Fruit fly (Drosophila melanogaster) whole organism, prepupa: ENCODE data around the gene Taf4.

Experiments used
- CG11902 ChIP-seq: fragments of 200-800 bp; sonication (Bioruptor generic); optimal IDR thresholded peaks from 3 replicates; lab custom pipeline; 2016; ENCODE audit warnings: missing biosample characterization, missing genetic modification characterization
- CG1621 ChIP-seq: fragments of 200-800 bp; sonication (Bioruptor generic); optimal IDR thresholded peaks from 3 replicates; lab custom pipeline; 2018; ENCODE audit warnings: missing biosample characterization, mild to moderate bottlenecking, missing genetic modification characterization
- CG16779 ChIP-seq: fragments of 200-800 bp; sonication (Bioruptor generic); optimal IDR thresholded peaks from 3 replicates; lab custom pipeline; 2017; ENCODE audit warnings: missing biosample characterization, mild to moderate bottlenecking, missing genetic modification characterization
- CG34406 ChIP-seq: fragments of 200-800 bp; sonication (Bioruptor generic); optimal IDR thresholded peaks from 3 replicates; lab custom pipeline; 2016; ENCODE audit warnings: missing biosample characterization, missing genetic modification characterization
- CG6276 ChIP-seq: fragments of 200-800 bp; sonication (Bioruptor generic); optimal IDR thresholded peaks from 2 replicates; lab custom pipeline; 2017; ENCODE audit warnings: missing biosample characterization, mild to moderate bottlenecking, missing genetic modification characterization
- CG9139 ChIP-seq: fragments of 200-800 bp; sonication (Bioruptor generic); optimal IDR thresholded peaks from 3 replicates; lab custom pipeline; 2017; ENCODE audit warnings: missing biosample characterization, mild to moderate bottlenecking, missing genetic modification characterization
- Lpt ChIP-seq: fragments of 200-800 bp; sonication (Bioruptor generic); optimal IDR thresholded peaks from 3 replicates; lab custom pipeline; 2016; ENCODE audit warnings: missing biosample characterization, missing genetic modification characterization
- Met ChIP-seq: fragments of 200-800 bp; sonication (Bioruptor generic); optimal IDR thresholded peaks from 3 replicates; lab custom pipeline; 2016; ENCODE audit warnings: missing biosample characterization, missing genetic modification characterization
- Sox102F ChIP-seq: fragments of 200-800 bp; sonication (Bioruptor generic); optimal IDR thresholded peaks from 2 replicates; lab custom pipeline; 2016; ENCODE audit warnings: missing biosample characterization, mild to moderate bottlenecking, missing genetic modification characterization
- net ChIP-seq: fragments of 200-800 bp; sonication (Bioruptor generic); optimal IDR thresholded peaks from 3 replicates; lab custom pipeline; 2016; ENCODE audit warnings: missing biosample characterization, missing genetic modification characterization
- pdm3 ChIP-seq: fragments of 200-800 bp; sonication (Bioruptor generic); optimal IDR thresholded peaks from 3 replicates; lab custom pipeline; 2016; ENCODE audit warnings: missing biosample characterization, missing genetic modification characterization
- salr ChIP-seq, 2 experiments: fragments of 200-800 bp; sonication (Bioruptor generic); optimal IDR thresholded peaks; 3 replicates each; lab custom pipeline; 2016 to 2018; ENCODE audit warnings: missing biosample characterization in 2 of 2, missing genetic modification characterization in 2 of 2, mild to moderate bottlenecking in 1 of 2
- spab ChIP-seq: fragments of 200-800 bp; sonication (Bioruptor generic); optimal IDR thresholded peaks from 2 replicates; lab custom pipeline; 2017; ENCODE audit warnings: missing biosample characterization, mild to moderate bottlenecking, missing genetic modification characterization, missing genetic modification reagents
- vri ChIP-seq: fragments of 200-800 bp; sonication (Bioruptor generic); optimal IDR thresholded peaks from 3 replicates; lab custom pipeline; 2016; ENCODE audit warnings: missing biosample characterization, mild to moderate bottlenecking, missing genetic modification characterization

dm6 chr3L:16100059-16100458 lies 13.0 kb upstream of the Taf4 start, which contains the start of gene IleRS-m:
- TF ChIP-seq spab (GFP tag; lab: Kevin White, UChicago) (no peak), CG16779 (tag; lab: Kevin White, UChicago) (no peak), net (no peak), Met (no peak), vri (GFP tag; lab: Kevin White, UChicago) (no peak), Lpt (GFP tag; lab: Kevin White, UChicago) (no peak), Sox102F (GFP tag; lab: Kevin White, UChicago) (no peak), CG9139 (GFP tag; lab: Kevin White, UChicago) (no peak), CG6276 (GFP tag; lab: Kevin White, UChicago) (no peak), CG34406 (no peak), pdm3 (GFP tag; lab: Kevin White, UChicago) (no peak), CG1621 (tag; lab: Kevin White, UChicago) (no peak), CG11902 (no peak), salr (GFP tag; optimal IDR thresholded peaks at IDR 0.05; lab: Kevin White, UChicago) (no peak)
